Fruit fly (Drosophila melanogaster) Kc167 (cell line): ENCODE data around the gene ND-39.

Experiments
- ttk ChIP-seq: sonication (Bioruptor generic); optimal IDR thresholded peaks from 2 replicates; lab custom pipeline; 2017; ENCODE audit warnings: missing external identifiers

The ND-39 gene

DNA sequence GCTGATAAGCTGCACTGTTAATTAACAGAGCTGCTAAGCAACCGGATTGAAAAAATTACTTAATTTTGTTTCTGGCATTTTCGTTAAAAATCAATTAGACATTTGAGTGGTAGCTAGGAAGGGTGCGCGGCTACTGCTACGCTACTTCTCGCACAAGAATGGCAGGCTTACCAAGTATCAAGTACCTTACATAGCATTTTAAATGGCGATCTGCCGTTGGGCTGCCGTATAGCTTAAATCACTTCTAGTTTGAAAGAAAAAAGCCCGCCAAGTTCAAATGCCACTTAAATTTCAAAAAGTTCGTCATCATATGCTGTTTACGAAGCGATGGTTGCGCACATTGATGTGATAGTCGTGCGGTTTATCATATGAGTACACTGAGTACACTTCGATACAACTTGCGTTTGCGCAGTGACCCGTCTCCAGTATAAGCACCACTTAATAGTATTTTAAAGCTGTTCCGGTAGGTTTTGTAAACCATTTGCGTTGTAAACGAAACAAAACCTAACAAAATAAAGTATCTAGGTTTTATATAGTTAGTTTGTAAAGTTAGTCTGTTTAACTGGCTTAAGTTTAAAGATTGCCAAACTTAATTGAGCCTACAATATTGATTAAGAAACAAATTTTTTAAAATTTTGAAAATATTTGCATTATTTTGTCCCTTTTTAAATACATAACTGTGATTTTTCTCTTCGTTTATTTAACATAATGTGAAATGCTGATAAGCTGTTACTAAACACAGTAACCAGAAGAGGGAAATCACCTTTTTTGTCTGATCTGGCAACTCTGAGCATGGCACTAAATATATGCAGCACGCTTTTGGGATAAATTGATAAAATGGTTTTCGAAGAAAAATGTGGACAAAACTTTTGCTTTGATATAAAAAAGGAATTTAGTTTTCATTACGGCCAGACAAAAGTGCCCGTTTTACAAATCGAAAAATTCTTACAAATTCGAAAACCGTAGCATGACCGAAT, 49.4 kb downstream of the ND-39 start:
- TF ChIP-seq ttk (lab: Kevin White, UChicago), result no peak
